Fruit fly (Drosophila melanogaster): Measurements from ENCODE around the gene CG3191.

DNA sequence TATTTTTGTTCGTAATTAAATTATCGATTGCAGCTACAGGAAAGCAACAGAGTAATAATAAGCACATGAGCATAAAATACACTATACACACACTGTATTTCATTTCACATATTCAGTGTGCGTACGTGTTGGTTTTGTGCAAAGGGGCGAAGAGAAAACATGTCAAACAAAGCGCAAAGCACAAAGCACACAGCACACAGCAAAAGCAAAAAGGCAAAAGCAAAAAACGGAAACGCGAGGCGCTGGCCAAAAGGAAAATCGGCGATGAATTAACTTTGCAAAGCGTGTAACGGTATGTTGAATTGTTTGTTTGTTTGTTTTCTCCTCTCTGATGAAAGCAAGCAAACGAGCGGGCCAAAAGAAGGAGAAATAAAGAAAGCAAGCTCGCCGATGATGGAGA, 36.5 kb upstream of the CG3191 start:
- no peak for TF ChIP-seq cic (GFP tag; optimal IDR thresholded peaks at IDR 0.05)
- TF ChIP-seq cnc (optimal IDR thresholded peaks at IDR 0.05) = no peak
- no peak for TF ChIP-seq toe (GFP tag; optimal IDR thresholded peaks at IDR 0.05)
- TF ChIP-seq kay (GFP tag; ENCODE audit: borderline replicate concordance) = no peak
- TF ChIP-seq Clk (GFP tag; optimal IDR thresholded peaks at IDR 0.05) = no peak
- TF ChIP-seq bab1 (GFP tag; optimal IDR thresholded peaks at IDR 0.05) = no peak
- no peak for TF ChIP-seq CG12768 (GFP tag; optimal IDR thresholded peaks at IDR 0.05)
- no peak for TF ChIP-seq tj (GFP tag; optimal IDR thresholded peaks at IDR 0.05)
- TF ChIP-seq CG7101 (tag; optimal IDR thresholded peaks at IDR 0.05) = no peak
- no peak for TF ChIP-seq Crg-1 (GFP tag; optimal IDR thresholded peaks at IDR 0.05)
